Worm (Caenorhabditis elegans) whole organism, L1 larva: ENCODE measurements around the gene C33F10.4.
A peak's percentile ranks its signal among the peaks of the same experiment; 100 is the strongest.

Experiments
- C04F5.9 ChIP-seq: sonication (generic microtip); optimal IDR thresholded peaks from 2 replicates; lab custom pipeline; 2016; ENCODE audit warnings: missing genetic modification characterization, missing compliant biosample characterization
- C16A3.4 ChIP-seq: fragments of 150-350 bp; optimal IDR thresholded peaks from 2 replicates; lab custom pipeline; 2014; ENCODE audit warnings: missing biosample characterization, missing genetic modification characterization
- Y116A8C.19 ChIP-seq: sonication (generic microtip); optimal IDR thresholded peaks from 2 replicates; lab custom pipeline; 2016; ENCODE audit warnings: missing compliant biosample characterization, missing genetic modification characterization, borderline replicate concordance
- alr-1 ChIP-seq: fragments of 200-800 bp; sonication (Bioruptor generic); optimal IDR thresholded peaks from 2 replicates; lab custom pipeline; 2018; ENCODE audit warnings: borderline replicate concordance, mild to moderate bottlenecking, missing genetic modification characterization, missing compliant biosample characterization
- blmp-1 ChIP-seq: fragments of 150-350 bp; optimal IDR thresholded peaks from 2 replicates; lab custom pipeline; 2014; ENCODE audit warnings: missing biosample characterization, missing genetic modification characterization
- ceh-8 ChIP-seq: fragments of 200-800 bp; sonication (Bioruptor generic); optimal IDR thresholded peaks from 2 replicates; lab custom pipeline; 2018; ENCODE audit warnings: mild to moderate bottlenecking, missing genetic modification characterization, moderate library complexity, missing compliant biosample characterization
- ceh-88 ChIP-seq: fragments of 200-800 bp; sonication (Bioruptor generic); IDR thresholded peaks from 2 replicates; pipeline ENCODE4 v1.3.6; 2022; ENCODE audit warnings: missing genetic modification characterization, missing compliant biosample characterization
- ces-1 ChIP-seq: fragments of 150-350 bp; optimal IDR thresholded peaks from 2 replicates; lab custom pipeline; 2014; ENCODE audit warnings: missing biosample characterization, missing genetic modification reagents, missing genetic modification characterization
- egl-13 ChIP-seq: sonication (generic microtip); optimal IDR thresholded peaks from 2 replicates; lab custom pipeline; 2016; ENCODE audit warnings: missing genotype, missing genetic modification reagents, missing genetic modification characterization, missing compliant biosample characterization
- egl-27 ChIP-seq, 2 experiments: fragments of 150-350 bp in 1 of 2; sonication (generic microtip); optimal IDR thresholded peaks; 3 replicates each; lab custom pipeline; 2017 to 2018; ENCODE audit warnings: missing biosample characterization in 2 of 2, missing genetic modification characterization in 2 of 2, missing genetic modification reagents in 2 of 2
- elt-2 ChIP-seq: sonication (generic microtip); optimal IDR thresholded peaks from 2 replicates; lab custom pipeline; 2016; ENCODE audit warnings: missing genetic modification characterization, mild to moderate bottlenecking, inconsistent platforms, missing compliant biosample characterization, missing genetic modification reagents
- ets-5 ChIP-seq: fragments of 200-800 bp; sonication (Bioruptor generic); IDR thresholded peaks from 2 replicates; pipeline ENCODE4 v1.3.6; 2022; ENCODE audit warnings: missing genetic modification characterization, missing compliant biosample characterization
- fkh-10 ChIP-seq: sonication (generic microtip); optimal IDR thresholded peaks from 2 replicates; lab custom pipeline; 2017; ENCODE audit warnings: missing biosample characterization, missing genetic modification reagents, missing genetic modification characterization
- fkh-8 ChIP-seq: sonication (generic microtip); optimal IDR thresholded peaks from 2 replicates; lab custom pipeline; 2016; ENCODE audit warnings: mild to moderate bottlenecking, missing genetic modification characterization, missing compliant biosample characterization
- fos-1 ChIP-seq: fragments of 150-350 bp; optimal IDR thresholded peaks from 2 replicates; lab custom pipeline; 2014; ENCODE audit warnings: missing biosample characterization, missing genetic modification characterization
- grh-1 ChIP-seq: fragments of 200-800 bp; sonication (Bioruptor generic); IDR thresholded peaks from 2 replicates; pipeline ENCODE4 v1.3.6; 2022; ENCODE audit warnings: missing genetic modification reagents, missing genetic modification characterization, missing compliant biosample characterization
- hlh-17 ChIP-seq: fragments of 200-800 bp; sonication (Bioruptor generic); optimal IDR thresholded peaks from 2 replicates; lab custom pipeline; 2018; ENCODE audit warnings: missing genetic modification characterization, mild to moderate bottlenecking, missing compliant biosample characterization, moderate library complexity, borderline replicate concordance
- hlh-4 ChIP-seq: sonication (generic microtip); optimal IDR thresholded peaks from 2 replicates; lab custom pipeline; 2016; ENCODE audit warnings: mild to moderate bottlenecking, missing genetic modification characterization, missing compliant biosample characterization
- isw-1 ChIP-seq: fragments of 200-800 bp; sonication (Bioruptor generic); IDR thresholded peaks from 2 replicates; pipeline ENCODE4 v1.3.6; 2022; ENCODE audit warnings: missing genetic modification characterization, missing compliant biosample characterization
- lin-13 ChIP-seq: fragments of 150-350 bp; optimal IDR thresholded peaks from 2 replicates; lab custom pipeline; 2014; ENCODE audit warnings: missing biosample characterization, missing genetic modification reagents, missing genetic modification characterization
- lin-14 ChIP-seq: fragments of 200-800 bp; sonication (Bioruptor generic); optimal IDR thresholded peaks from 2 replicates; lab custom pipeline; 2018; ENCODE audit warnings: mild to moderate bottlenecking, missing genetic modification characterization, moderate library complexity, missing compliant biosample characterization
- lin-35 ChIP-seq, 2 experiments: fragments of 150-350 bp; optimal IDR thresholded peaks; 2 replicates each; lab custom pipeline; 2014; ENCODE audit warnings: missing biosample characterization in 2 of 2, missing genetic modification characterization in 2 of 2, missing genetic modification reagents in 2 of 2
- lsy-2 ChIP-seq, 2 experiments: fragments of 150-350 bp; optimal IDR thresholded peaks; 2 replicates each; lab custom pipeline; 2014; ENCODE audit warnings: missing biosample characterization in 2 of 2, missing genetic modification characterization in 2 of 2
- mab-9 ChIP-seq: fragments of 200-800 bp; sonication (Bioruptor generic); IDR thresholded peaks from 2 replicates; pipeline ENCODE4 v1.3.6; 2022; ENCODE audit warnings: missing genetic modification reagents, missing genetic modification characterization, missing compliant biosample characterization
- mef-2 ChIP-seq: fragments of 150-350 bp; optimal IDR thresholded peaks from 2 replicates; lab custom pipeline; 2014; ENCODE audit warnings: missing biosample characterization, missing genetic modification characterization
- mep-1 ChIP-seq: fragments of 150-350 bp; optimal IDR thresholded peaks from 2 replicates; lab custom pipeline; 2014; ENCODE audit warnings: missing biosample characterization, missing genetic modification characterization
- nhr-11 ChIP-seq: fragments of 150-350 bp; optimal IDR thresholded peaks from 2 replicates; lab custom pipeline; 2014; ENCODE audit warnings: missing biosample characterization, missing genetic modification characterization
- nhr-19 ChIP-seq: fragments of 200-800 bp; sonication (Bioruptor generic); conservative IDR thresholded peaks from 2 replicates; pipeline ENCODE4 v1.3.6; 2022; ENCODE audit warnings: missing genetic modification characterization, missing compliant biosample characterization
- nhr-20 ChIP-seq: sonication (generic microtip); optimal IDR thresholded peaks from 2 replicates; lab custom pipeline; 2016; ENCODE audit warnings: mild to moderate bottlenecking, missing genetic modification characterization, missing compliant biosample characterization
- nhr-237 ChIP-seq: fragments of 150-350 bp; optimal IDR thresholded peaks from 2 replicates; lab custom pipeline; 2014; ENCODE audit warnings: missing biosample characterization, missing genetic modification characterization
- nhr-47 ChIP-seq: sonication (generic microtip); optimal IDR thresholded peaks from 2 replicates; lab custom pipeline; 2016; ENCODE audit warnings: mild to moderate bottlenecking, missing genetic modification characterization, moderate library complexity, missing compliant biosample characterization
- nhr-71 ChIP-seq: sonication (generic microtip); optimal IDR thresholded peaks from 2 replicates; lab custom pipeline; 2016; ENCODE audit warnings: mild to moderate bottlenecking, missing genetic modification characterization, moderate library complexity, missing compliant biosample characterization
- nhr-76 ChIP-seq: sonication (generic microtip); optimal IDR thresholded peaks from 2 replicates; lab custom pipeline; 2017; ENCODE audit warnings: missing biosample characterization, missing genetic modification characterization
- nhr-84 ChIP-seq: sonication (generic microtip); optimal IDR thresholded peaks from 2 replicates; lab custom pipeline; 2017; ENCODE audit warnings: missing biosample characterization, missing genetic modification characterization
- nhr-85 ChIP-seq: sonication (generic microtip); peaks from one replicate; lab custom pipeline; 2016; ENCODE audit warnings: missing genetic modification characterization, inconsistent platforms, missing compliant biosample characterization
- pag-3 ChIP-seq: sonication (generic microtip); optimal IDR thresholded peaks from 2 replicates; lab custom pipeline; 2017; ENCODE audit warnings: missing genetic modification characterization, mild to moderate bottlenecking, missing compliant biosample characterization, antibody characterized with exemption, borderline replicate concordance; ENCODE audit not compliant: insufficient read depth
- pqm-1 ChIP-seq: sonication (generic microtip); optimal IDR thresholded peaks from 3 replicates; lab custom pipeline; 2017; ENCODE audit warnings: missing biosample characterization, missing genetic modification characterization
- rnt-1 ChIP-seq: sonication (generic microtip); optimal IDR thresholded peaks from 2 replicates; lab custom pipeline; 2016; ENCODE audit warnings: mild to moderate bottlenecking, missing genetic modification characterization, moderate library complexity, missing compliant biosample characterization
- snu-23 ChIP-seq: sonication (generic microtip); optimal IDR thresholded peaks from 2 replicates; lab custom pipeline; 2016; ENCODE audit warnings: missing genetic modification characterization, missing compliant biosample characterization
- tbx-2 ChIP-seq: sonication (generic microtip); optimal IDR thresholded peaks from 2 replicates; lab custom pipeline; 2016; ENCODE audit warnings: missing genetic modification characterization, missing compliant biosample characterization
- xbp-1 ChIP-seq: sonication (generic microtip); optimal IDR thresholded peaks from 2 replicates; lab custom pipeline; 2016; ENCODE audit warnings: missing genetic modification characterization, missing compliant biosample characterization
- zip-4 ChIP-seq: fragments of 200-800 bp; sonication (Bioruptor generic); optimal IDR thresholded peaks from 2 replicates; lab custom pipeline; 2018; ENCODE audit warnings: mild to moderate bottlenecking, missing genetic modification characterization, moderate library complexity, missing compliant biosample characterization

The C33F10.4 gene

ce11 chrII:4756751-4757150 lies 38.8 kb upstream of the C33F10.4 start, which contains the start of gene C27D9.2:
Gene C27D9.2, minus strand, starts transcription at chrII:4756851.
- TF ChIP-seq tbx-2 = no peak
- no peak for TF ChIP-seq ces-1
- TF ChIP-seq hlh-4 (tag; lab: Kevin White, UChicago) = no peak
- TF ChIP-seq fkh-10 (GFP tag; lab: Kevin White, UChicago) = no peak
- TF ChIP-seq nhr-11 (tag; lab: Kevin White, UChicago) = no peak
- TF ChIP-seq egl-13 (tag; lab: Kevin White, UChicago) = no peak
- TF ChIP-seq Y116A8C.19 (tag; lab: Kevin White, UChicago) = no peak
- no peak for TF ChIP-seq pag-3 (tag; lab: Kevin White, UChicago)
- TF ChIP-seq nhr-76 (tag; lab: Kevin White, UChicago) = no peak
- no peak for TF ChIP-seq fos-1 (tag; lab: Kevin White, UChicago)
- no peak for TF ChIP-seq fkh-8 (tag; lab: Kevin White, UChicago)
- TF ChIP-seq grh-1 (GFP tag; lab: Robert Waterston, UW) = no peak
- no peak for TF ChIP-seq nhr-85
- TF ChIP-seq ceh-88 (GFP tag; lab: Robert Waterston, UW) = no peak
- TF ChIP-seq nhr-84 = no peak
- TF ChIP-seq C04F5.9 (tag; lab: Kevin White, UChicago) = no peak

- no peak for TF ChIP-seq nhr-84
- no peak for TF ChIP-seq ces-1
- no peak for TF ChIP-seq lin-13
- TF ChIP-seq egl-13 (tag; lab: Kevin White, UChicago) = no peak
- TF ChIP-seq isw-1 (GFP tag; lab: Robert Waterston, UW) = no peak
- TF ChIP-seq nhr-19 (GFP tag; lab: Robert Waterston, UW) = no peak
- TF ChIP-seq pag-3 (tag; lab: Kevin White, UChicago) = no peak
- no peak for TF ChIP-seq hlh-17 (GFP tag; lab: Kevin White, UChicago)
- no peak for TF ChIP-seq ceh-8 (GFP tag; lab: Kevin White, UChicago)
- no peak for TF ChIP-seq alr-1 (tag; lab: Kevin White, UChicago)
- no peak for TF ChIP-seq nhr-47 (tag; lab: Kevin White, UChicago)
- TF ChIP-seq nhr-237 (tag; lab: Kevin White, UChicago) = no peak
- TF ChIP-seq ets-5 (GFP tag; lab: Robert Waterston, UW) = no peak
- TF ChIP-seq C04F5.9 (tag; lab: Kevin White, UChicago) = no peak
- TF ChIP-seq mep-1 = no peak
- no peak for TF ChIP-seq snu-23 (GFP tag; lab: Kevin White, UChicago)
- no peak for TF ChIP-seq grh-1 (GFP tag; lab: Robert Waterston, UW)
- no peak for TF ChIP-seq zip-4 (GFP tag; lab: Kevin White, UChicago)
- TF ChIP-seq rnt-1 (tag; lab: Kevin White, UChicago) = no peak
- TF ChIP-seq xbp-1 (tag; lab: Kevin White, UChicago) = no peak
- TF ChIP-seq, all 84 proteins: peak for 0
Observed at ce11 chrII:4758462-4758861, 37.1 kb upstream of the C33F10.4 start, which contains the start of gene F26G1.3. Gene F26G1.3, plus strand, starts transcription at chrII:4758762.

ce11 chrII:4759835-4760234 lies 35.7 kb upstream of the C33F10.4 start:
- TF ChIP-seq pqm-1 (tag; lab: Kevin White, UChicago) (no peak), nhr-71 (tag; lab: Kevin White, UChicago) (peak; percentile 13), nhr-20 (tag; lab: Kevin White, UChicago) (peak; percentile 50), elt-2 (tag; lab: Kevin White, UChicago) (no peak), lin-14 (peak; percentile 53), nhr-85 (peak; percentile 91), mef-2 (tag; lab: Kevin White, UChicago) (no peak)

- TF ChIP-seq lin-35 (GFP tag; optimal IDR thresholded peaks at IDR 0.05; lab: Kevin White, UChicago) (peak in 1 of 2 experiments; percentile 4), mab-9 (GFP tag; lab: Robert Waterston, UW) (no peak), lsy-2 (tag; optimal IDR thresholded peaks at IDR 0.05; lab: Kevin White, UChicago) (peak in 1 of 2 experiments; percentile 38), nhr-20 (tag; lab: Kevin White, UChicago) (peak; percentile 48), blmp-1 (peak; percentile 36), lin-14 (peak; percentile 37), nhr-84 (no peak), snu-23 (GFP tag; lab: Kevin White, UChicago) (peak; percentile 9), egl-27 (tag; optimal IDR thresholded peaks at IDR 0.05; lab: Kevin White, UChicago) (no peak), C16A3.4 (tag; lab: Kevin White, UChicago) (no peak), nhr-71 (tag; lab: Kevin White, UChicago) (peak; percentile 31), nhr-85 (peak; percentile 93), alr-1 (tag; lab: Kevin White, UChicago) (no peak)
Observed at ce11 chrII:4761020-4761419, 34.5 kb upstream of the C33F10.4 start.
